Worm (Caenorhabditis elegans) whole organism, late embryonic: ENCODE results near the gene tomm-40.

ENCODE experiments used
- K09A11.1 ChIP-seq: sonication (generic microtip); optimal IDR thresholded peaks from 2 replicates; lab custom pipeline; 2017; ENCODE audit warnings: antibody characterized with exemption, mild to moderate bottlenecking, missing genetic modification characterization, missing compliant biosample characterization; ENCODE audit not compliant: insufficient read depth
- ama-1 ChIP-seq: fragments of 150-350 bp; optimal IDR thresholded peaks from 2 replicates; lab custom pipeline; 2014
- ceh-19 ChIP-seq: fragments of 200-800 bp; sonication (Bioruptor generic); optimal IDR thresholded peaks from 2 replicates; lab custom pipeline; 2018; ENCODE audit warnings: mild to moderate bottlenecking, missing genetic modification characterization, missing compliant biosample characterization
- ceh-22 ChIP-seq: sonication (generic microtip); optimal IDR thresholded peaks from 2 replicates; lab custom pipeline; 2017; ENCODE audit warnings: missing biosample characterization, missing genetic modification characterization
- fkh-6 ChIP-seq: sonication (generic microtip); optimal IDR thresholded peaks from 2 replicates; lab custom pipeline; 2016; ENCODE audit warnings: missing genetic modification characterization, missing compliant biosample characterization
- mec-3 ChIP-seq: sonication (generic microtip); optimal IDR thresholded peaks from 2 replicates; lab custom pipeline; 2016; ENCODE audit warnings: borderline replicate concordance, missing genetic modification characterization, missing compliant biosample characterization
- nhr-11 ChIP-seq: fragments of 150-350 bp; optimal IDR thresholded peaks from 2 replicates; lab custom pipeline; 2014; ENCODE audit warnings: missing biosample characterization, missing genetic modification characterization
- pag-3 ChIP-seq: sonication (generic microtip); optimal IDR thresholded peaks from 2 replicates; lab custom pipeline; 2016; ENCODE audit warnings: missing compliant biosample characterization, missing genetic modification characterization, borderline replicate concordance
- pha-4 ChIP-seq: fragments of 150-350 bp; optimal IDR thresholded peaks from 2 replicates; lab custom pipeline; 2018; ENCODE audit warnings: missing biosample characterization, missing genetic modification reagents, missing genetic modification characterization
- pqm-1 ChIP-seq: sonication (generic microtip); optimal IDR thresholded peaks from 2 replicates; lab custom pipeline; 2016; ENCODE audit warnings: missing genetic modification characterization, missing compliant biosample characterization
- rnt-1 ChIP-seq: sonication (generic microtip); optimal IDR thresholded peaks from 2 replicates; lab custom pipeline; 2016; ENCODE audit warnings: missing genetic modification characterization, missing compliant biosample characterization
- syd-9 ChIP-seq: sonication (generic microtip); optimal IDR thresholded peaks from 2 replicates; lab custom pipeline; 2016; ENCODE audit warnings: mild to moderate bottlenecking, missing genetic modification characterization, moderate library complexity, missing compliant biosample characterization
- tbx-2 ChIP-seq: sonication (generic microtip); optimal IDR thresholded peaks from 2 replicates; lab custom pipeline; 2016; ENCODE audit warnings: missing genetic modification characterization, missing compliant biosample characterization
- unc-55 ChIP-seq: sonication (generic microtip); optimal IDR thresholded peaks from 2 replicates; lab custom pipeline; 2017; ENCODE audit warnings: missing biosample characterization, missing genetic modification reagents, missing genetic modification characterization

DNA sequence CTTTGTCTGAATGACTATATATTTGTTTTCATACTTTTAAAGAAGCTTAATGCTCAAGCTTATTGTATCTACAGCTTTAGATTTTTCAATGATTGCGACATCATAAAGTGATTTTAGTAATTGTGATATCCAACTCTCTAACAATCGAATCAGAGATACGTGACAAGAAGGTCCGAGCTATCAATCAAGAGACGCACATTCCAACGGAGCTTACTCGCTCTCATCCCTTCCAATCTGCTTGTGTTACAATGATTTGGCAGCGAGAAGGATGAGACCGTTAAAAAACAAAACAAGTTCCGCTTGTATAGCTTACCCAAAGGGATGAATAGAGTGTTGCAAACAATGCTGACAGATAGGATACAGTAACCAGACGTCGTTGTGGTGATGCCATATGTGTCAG lies 11.9 kb downstream of the tomm-40 start:
- no peak for TF ChIP-seq rnt-1 (tag; lab: Kevin White, UChicago)
- no peak for TF ChIP-seq ama-1 (lab: Kevin White, UChicago)
- TF ChIP-seq mec-3 (tag; lab: Kevin White, UChicago) = no peak
- no peak for TF ChIP-seq ceh-22
- no peak for TF ChIP-seq syd-9 (tag; lab: Kevin White, UChicago)
- TF ChIP-seq tbx-2 (tag; lab: Kevin White, UChicago) = no peak
- peak; percentile 70 for TF ChIP-seq unc-55
- no peak for TF ChIP-seq pqm-1 (tag; lab: Kevin White, UChicago)
- TF ChIP-seq pha-4 (tag; lab: Kevin White, UChicago) = no peak
- TF ChIP-seq K09A11.1 = no peak
- no peak for TF ChIP-seq ceh-19
- TF ChIP-seq nhr-11 (tag; lab: Kevin White, UChicago) = no peak
- no peak for TF ChIP-seq fkh-6
- TF ChIP-seq pag-3 (tag; lab: Kevin White, UChicago) = no peak
